Worm (Caenorhabditis elegans) whole organism, young adult: ENCODE measurements around the gene srg-28.
A peak's percentile ranks its signal among the peaks of the same experiment; 100 is the strongest.

Experiments
- B0019.2 ChIP-seq: fragments of 200-800 bp; sonication (Bioruptor generic); conservative IDR thresholded peaks from 2 replicates; pipeline ENCODE4 v1.3.6; 2022; ENCODE audit warnings: missing genetic modification reagents, missing genetic modification characterization, missing compliant biosample characterization
- B0035.1 ChIP-seq: sonication (generic microtip); optimal IDR thresholded peaks from 2 replicates; lab custom pipeline; 2016; ENCODE audit warnings: missing genetic modification characterization, mild to moderate bottlenecking, missing compliant biosample characterization, missing genotype, missing genetic modification reagents
- B0261.1 ChIP-seq: sonication (generic microtip); optimal IDR thresholded peaks from 2 replicates; lab custom pipeline; 2016; ENCODE audit warnings: mild to moderate bottlenecking, missing genetic modification characterization, moderate library complexity, missing compliant biosample characterization
- B0336.3 ChIP-seq: fragments of 200-800 bp; sonication (Bioruptor generic); IDR thresholded peaks from 2 replicates; pipeline ENCODE4 v1.3.6; 2022; ENCODE audit warnings: missing genetic modification characterization, missing compliant biosample characterization
- C17E4.6 ChIP-seq: fragments of 200-800 bp; sonication (Bioruptor generic); IDR thresholded peaks from 2 replicates; pipeline ENCODE4 v1.3.6; 2022; ENCODE audit warnings: missing genetic modification reagents, missing genetic modification characterization, missing compliant biosample characterization
- F23B12.7 ChIP-seq: sonication (generic microtip); optimal IDR thresholded peaks from 2 replicates; lab custom pipeline; 2017; ENCODE audit warnings: missing genetic modification characterization, mild to moderate bottlenecking, missing compliant biosample characterization, antibody characterized with exemption, moderate library complexity; ENCODE audit not compliant: insufficient read depth
- F49E8.2 ChIP-seq: sonication (generic microtip); optimal IDR thresholded peaks from 3 replicates; lab custom pipeline; 2017; ENCODE audit warnings: missing genetic modification characterization, mild to moderate bottlenecking, missing compliant biosample characterization, antibody characterized with exemption, moderate library complexity; ENCODE audit not compliant: insufficient read depth
- F57C9.4 ChIP-seq: sonication (generic microtip); optimal IDR thresholded peaks from 2 replicates; lab custom pipeline; 2017; ENCODE audit warnings: mild to moderate bottlenecking, missing genetic modification characterization, missing compliant biosample characterization
- T26A5.8 ChIP-seq: sonication (generic microtip); optimal IDR thresholded peaks from 2 replicates; lab custom pipeline; 2016; ENCODE audit warnings: missing genetic modification characterization, missing compliant biosample characterization
- Y95B8A.8 ChIP-seq: fragments of 200-800 bp; sonication (Bioruptor generic); IDR thresholded peaks from 2 replicates; pipeline ENCODE4 v1.3.6; 2022; ENCODE audit warnings: missing genetic modification reagents, missing genetic modification characterization, missing compliant biosample characterization
- ZK185.1 ChIP-seq: sonication (generic microtip); optimal IDR thresholded peaks from 2 replicates; lab custom pipeline; 2016; ENCODE audit warnings: mild to moderate bottlenecking, missing genetic modification characterization, missing compliant biosample characterization; ENCODE audit not compliant: poor library complexity, severe bottlenecking
- akir-1 ChIP-seq: fragments of 200-800 bp; sonication (Bioruptor generic); optimal IDR thresholded peaks from 2 replicates; lab custom pipeline; 2018; ENCODE audit warnings: mild to moderate bottlenecking, missing genetic modification characterization, moderate library complexity, missing compliant biosample characterization
- ama-1 ChIP-seq, 3 experiments: fragments of 150-350 bp in 1 of 3; sonication (generic microtip) in 2 of 3; optimal IDR thresholded peaks; 2 replicates each; lab custom pipeline; 2014 to 2018; ENCODE audit warnings: missing biosample characterization in 2 of 3, missing genetic modification characterization in 2 of 3, missing genetic modification reagents in 2 of 3
- aptf-2 ChIP-seq: fragments of 200-800 bp; sonication (Bioruptor generic); conservative IDR thresholded peaks from 2 replicates; pipeline ENCODE4 v1.3.6; 2022; ENCODE audit warnings: missing genetic modification reagents, missing genetic modification characterization, missing compliant biosample characterization
- ccch-3 ChIP-seq: fragments of 200-800 bp; sonication (Bioruptor generic); optimal IDR thresholded peaks from 2 replicates; lab custom pipeline; 2018; ENCODE audit warnings: mild to moderate bottlenecking, missing genetic modification characterization, missing compliant biosample characterization
- ceh-100 ChIP-seq: fragments of 200-800 bp; sonication (Bioruptor generic); IDR thresholded peaks from 2 replicates; pipeline ENCODE4 v1.3.6; 2022; ENCODE audit warnings: missing genetic modification reagents, missing genetic modification characterization, missing compliant biosample characterization
- ceh-27 ChIP-seq: fragments of 200-800 bp; sonication (Bioruptor generic); optimal IDR thresholded peaks from 2 replicates; lab custom pipeline; 2018; ENCODE audit warnings: mild to moderate bottlenecking, missing genetic modification characterization, moderate library complexity, missing compliant biosample characterization
- ceh-91 ChIP-seq: fragments of 200-800 bp; sonication (Bioruptor generic); IDR thresholded peaks from 2 replicates; pipeline ENCODE4 v1.3.6; 2022; ENCODE audit warnings: missing genetic modification reagents, missing genetic modification characterization, missing compliant biosample characterization
- die-1 ChIP-seq: sonication (generic microtip); optimal IDR thresholded peaks from 2 replicates; lab custom pipeline; 2016; ENCODE audit warnings: missing genotype, mild to moderate bottlenecking, missing genetic modification characterization, missing compliant biosample characterization
- efl-1 ChIP-seq: fragments of 150-350 bp; optimal IDR thresholded peaks from 2 replicates; lab custom pipeline; 2014; ENCODE audit warnings: missing biosample characterization, missing genetic modification reagents, missing genetic modification characterization
- egl-18 ChIP-seq: fragments of 200-800 bp; sonication (Bioruptor generic); IDR thresholded peaks from 2 replicates; pipeline ENCODE4 v1.3.6; 2022; ENCODE audit warnings: missing genetic modification reagents, missing genetic modification characterization, missing compliant biosample characterization
- egrh-3 ChIP-seq: fragments of 200-800 bp; sonication (Bioruptor generic); IDR thresholded peaks from 2 replicates; pipeline ENCODE4 v1.3.6; 2022; ENCODE audit warnings: missing genetic modification reagents, missing genetic modification characterization, missing compliant biosample characterization
- fkh-3 ChIP-seq: sonication (generic microtip); optimal IDR thresholded peaks from 2 replicates; lab custom pipeline; 2016; ENCODE audit warnings: mild to moderate bottlenecking, missing genetic modification characterization, missing compliant biosample characterization
- let-526 ChIP-seq: fragments of 200-800 bp; sonication (Bioruptor generic); IDR thresholded peaks from 2 replicates; pipeline ENCODE4 v1.3.6; 2022; ENCODE audit warnings: missing genetic modification reagents, missing genetic modification characterization, missing compliant biosample characterization
- lin-54 ChIP-seq: fragments of 200-800 bp; sonication (Bioruptor generic); optimal IDR thresholded peaks from 2 replicates; lab custom pipeline; 2018; ENCODE audit warnings: mild to moderate bottlenecking, missing genetic modification characterization, missing compliant biosample characterization
- madf-6 ChIP-seq: fragments of 200-800 bp; sonication (Bioruptor generic); IDR thresholded peaks from 2 replicates; pipeline ENCODE4 v1.3.6; 2022; ENCODE audit warnings: missing genetic modification reagents, missing genetic modification characterization, missing compliant biosample characterization
- mel-28 ChIP-seq: sonication (generic microtip); optimal IDR thresholded peaks from 2 replicates; lab custom pipeline; 2016; ENCODE audit warnings: borderline replicate concordance, mild to moderate bottlenecking, missing genetic modification characterization, missing compliant biosample characterization
- nhr-27 ChIP-seq: fragments of 200-800 bp; sonication (Bioruptor generic); optimal IDR thresholded peaks from 2 replicates; lab custom pipeline; 2018; ENCODE audit warnings: mild to moderate bottlenecking, missing genetic modification characterization, moderate library complexity, missing compliant biosample characterization
- rcor-1 ChIP-seq: fragments of 200-800 bp; sonication (Bioruptor generic); IDR thresholded peaks from 2 replicates; pipeline ENCODE4 v1.3.6; 2022; ENCODE audit warnings: missing genetic modification reagents, missing genetic modification characterization, missing compliant biosample characterization
- repo-1 ChIP-seq: sonication (generic microtip); optimal IDR thresholded peaks from 2 replicates; lab custom pipeline; 2017; ENCODE audit warnings: mild to moderate bottlenecking, missing genetic modification characterization, missing compliant biosample characterization
- sea-2 ChIP-seq: fragments of 200-800 bp; sonication (Bioruptor generic); IDR thresholded peaks from 2 replicates; pipeline ENCODE4 v1.3.6; 2022; ENCODE audit warnings: missing genetic modification characterization, missing compliant biosample characterization
- snpc-3.4 ChIP-seq: sonication (generic microtip); optimal IDR thresholded peaks from 2 replicates; lab custom pipeline; 2017; ENCODE audit warnings: missing genetic modification characterization, mild to moderate bottlenecking, missing compliant biosample characterization, antibody characterized with exemption, moderate library complexity, missing genotype, missing genetic modification reagents
- somi-1 ChIP-seq: fragments of 200-800 bp; sonication (Bioruptor generic); optimal IDR thresholded peaks from 2 replicates; lab custom pipeline; 2018; ENCODE audit warnings: mild to moderate bottlenecking, missing genetic modification characterization, missing compliant biosample characterization
- zim-3 ChIP-seq: sonication (generic microtip); optimal IDR thresholded peaks from 2 replicates; lab custom pipeline; 2017; ENCODE audit warnings: mild to moderate bottlenecking, missing genetic modification characterization, moderate library complexity, missing compliant biosample characterization
- ztf-18 ChIP-seq: sonication (generic microtip); optimal IDR thresholded peaks from 2 replicates; lab custom pipeline; 2016; ENCODE audit warnings: missing genotype, mild to moderate bottlenecking, missing genetic modification characterization, missing compliant biosample characterization

The srg-28 gene

ce11 chrV:5334588-5334987, at the start of gene srg-28:
Gene srg-28 (plus strand): TSS chrV:5334888.
- TF ChIP-seq F23B12.7 (tag; lab: Kevin White, UChicago) (no peak), zim-3 (tag; lab: Kevin White, UChicago) (no peak), lin-54 (GFP tag; lab: Kevin White, UChicago) (no peak), efl-1 (no peak), ccch-3 (GFP tag; lab: Kevin White, UChicago) (no peak), snpc-3.4 (tag; lab: Kevin White, UChicago) (no peak), Y95B8A.8 (GFP tag; lab: Robert Waterston, UW) (no peak), egl-18 (GFP tag; lab: Robert Waterston, UW) (no peak), let-526 (GFP tag; lab: Robert Waterston, UW) (no peak), B0035.1 (tag; lab: Kevin White, UChicago) (no peak), akir-1 (GFP tag; lab: Kevin White, UChicago) (no peak), C17E4.6 (no peak), sea-2 (GFP tag; lab: Robert Waterston, UW) (no peak), B0336.3 (GFP tag; lab: Robert Waterston, UW) (no peak), T26A5.8 (tag; lab: Kevin White, UChicago) (no peak), ceh-91 (GFP tag; lab: Robert Waterston, UW) (no peak), ceh-27 (no peak), mel-28 (tag; lab: Kevin White, UChicago) (no peak), B0261.1 (tag; lab: Kevin White, UChicago) (no peak)

- no peak for TF ChIP-seq aptf-2 (GFP tag; lab: Robert Waterston, UW)
Measured at ce11 chrV:5287273-5287672, 47.4 kb upstream of the srg-28 start, which contains the start of gene Y49G5A.1. Gene Y49G5A.1 (minus strand): TSS chrV:5287373.

ce11 chrV:5288676-5289075, 46.0 kb upstream of the srg-28 start:
- TF ChIP-seq ztf-18 (tag; lab: Kevin White, UChicago) (no peak), fkh-3 (tag; lab: Kevin White, UChicago) (no peak), ZK185.1 (no peak), snpc-3.4 (tag; lab: Kevin White, UChicago) (no peak), B0019.2 (GFP tag; lab: Robert Waterston, UW) (no peak), nhr-27 (tag; lab: Kevin White, UChicago) (no peak), egrh-3 (GFP tag; lab: Robert Waterston, UW) (no peak), F57C9.4 (tag; lab: Kevin White, UChicago) (no peak), B0261.1 (tag; lab: Kevin White, UChicago) (no peak), rcor-1 (GFP tag; lab: Robert Waterston, UW) (no peak), ceh-100 (GFP tag; lab: Robert Waterston, UW) (no peak), ccch-3 (GFP tag; lab: Kevin White, UChicago) (no peak), F49E8.2 (no peak), die-1 (tag; lab: Kevin White, UChicago) (no peak), madf-6 (GFP tag; lab: Robert Waterston, UW) (no peak), ama-1 (optimal IDR thresholded peaks at IDR 0.05; lab: Kevin White, UChicago) (no peak), ama-1 (GFP tag; optimal IDR thresholded peaks at IDR 0.05; lab: Kevin White, UChicago) (no peak)

- TF ChIP-seq somi-1 (GFP tag; lab: Kevin White, UChicago) (peak; percentile 2), repo-1 (tag; lab: Kevin White, UChicago) (no peak), ceh-100 (GFP tag; lab: Robert Waterston, UW) (no peak)
Measured at ce11 chrV:5295940-5296339, 38.7 kb upstream of the srg-28 start.
